Fruit fly (Drosophila melanogaster) whole organism, embryonic: Measurements from ENCODE around the gene CG7766.
A peak's percentile ranks its signal among the peaks of the same experiment; 100 is the strongest.

ENCODE experiments used
- Adf1 ChIP-seq: fragments of 200-800 bp; sonication (Bioruptor generic); IDR thresholded peaks from 2 replicates; pipeline ENCODE4 v1.3.6; 2022; ENCODE audit warnings: missing biosample characterization, missing genetic modification characterization
- Antp ChIP-seq: fragments of 200-800 bp; sonication (Bioruptor generic); optimal IDR thresholded peaks from 3 replicates; lab custom pipeline; 2016; ENCODE audit warnings: missing biosample characterization, missing genetic modification characterization
- Bdp1 ChIP-seq: fragments of 200-800 bp; sonication (Bioruptor generic); optimal IDR thresholded peaks from 3 replicates; lab custom pipeline; 2016; ENCODE audit warnings: missing biosample characterization, missing genetic modification characterization
- CG1024 ChIP-seq: fragments of 200-800 bp; sonication (Bioruptor generic); IDR thresholded peaks from 2 replicates; pipeline ENCODE4 v1.3.6; 2022; ENCODE audit warnings: missing biosample characterization, missing genetic modification characterization
- CG10321 ChIP-seq: fragments of 200-800 bp; sonication (Bioruptor generic); IDR thresholded peaks from 2 replicates; pipeline ENCODE4 v1.3.6; 2022; ENCODE audit warnings: missing biosample characterization, missing genetic modification characterization
- CG11696 ChIP-seq: fragments of 200-800 bp; sonication (Bioruptor generic); IDR thresholded peaks from 2 replicates; pipeline ENCODE4 v1.3.6; 2022; ENCODE audit warnings: missing biosample characterization, missing genetic modification characterization
- CG12104 ChIP-seq: fragments of 200-800 bp; sonication (Bioruptor generic); optimal IDR thresholded peaks from 3 replicates; lab custom pipeline; 2016; ENCODE audit warnings: missing biosample characterization, missing genetic modification characterization
- CG13424 ChIP-seq: fragments of 200-800 bp; sonication (Bioruptor generic); optimal IDR thresholded peaks from 2 replicates; lab custom pipeline; 2019; ENCODE audit warnings: missing biosample characterization, mild to moderate bottlenecking, missing genetic modification characterization, moderate library complexity
- CG15601 ChIP-seq: fragments of 200-800 bp; sonication (Bioruptor generic); optimal IDR thresholded peaks from 3 replicates; lab custom pipeline; 2019; ENCODE audit warnings: missing biosample characterization, mild to moderate bottlenecking, missing genetic modification characterization, moderate library complexity
- CG2678 ChIP-seq: fragments of 200-800 bp; sonication (Bioruptor generic); optimal IDR thresholded peaks from 3 replicates; lab custom pipeline; 2019; ENCODE audit warnings: missing biosample characterization, mild to moderate bottlenecking, missing genetic modification characterization, moderate library complexity
- CG2875 ChIP-seq: fragments of 200-800 bp; sonication (Bioruptor generic); optimal IDR thresholded peaks from 2 replicates; lab custom pipeline; 2017; ENCODE audit warnings: missing biosample characterization, mild to moderate bottlenecking, missing genetic modification characterization, missing genetic modification reagents
- CG31388 ChIP-seq: fragments of 200-800 bp; sonication (Bioruptor generic); optimal IDR thresholded peaks from 2 replicates; lab custom pipeline; 2016; ENCODE audit warnings: missing biosample characterization, missing genetic modification characterization
- CG5953 ChIP-seq: fragments of 200-800 bp; sonication (Bioruptor generic); IDR thresholded peaks from 2 replicates; pipeline ENCODE4 v1.3.6; 2022; ENCODE audit warnings: missing biosample characterization, missing genetic modification characterization
- CG6689 ChIP-seq: fragments of 200-800 bp; sonication (Bioruptor generic); IDR thresholded peaks from 2 replicates; pipeline ENCODE4 v1.3.6; 2022; ENCODE audit warnings: missing biosample characterization, missing genetic modification characterization
- CG6791 ChIP-seq: fragments of 200-800 bp; sonication (Bioruptor generic); IDR thresholded peaks from 3 replicates; pipeline ENCODE4 v1.3.6; 2022; ENCODE audit warnings: missing biosample characterization, missing genetic modification characterization; ENCODE audit not compliant: partially characterized antibody
- CG8089 ChIP-seq: fragments of 200-800 bp; sonication (Bioruptor generic); optimal IDR thresholded peaks from 3 replicates; lab custom pipeline; 2016; ENCODE audit warnings: missing biosample characterization, missing genetic modification characterization
- CG8924 ChIP-seq: fragments of 200-800 bp; optimal IDR thresholded peaks from 3 replicates; lab custom pipeline; 2019; ENCODE audit warnings: missing biosample characterization, mild to moderate bottlenecking, missing genetic modification characterization, moderate library complexity
- E2f2 ChIP-seq: fragments of 200-800 bp; sonication (Bioruptor generic); IDR thresholded peaks from 2 replicates; pipeline ENCODE4 v1.3.6; 2022; ENCODE audit warnings: missing biosample characterization, missing genetic modification characterization
- Elba2 ChIP-seq: fragments of 200-800 bp; sonication (Bioruptor generic); optimal IDR thresholded peaks from 3 replicates; lab custom pipeline; 2016; ENCODE audit warnings: missing biosample characterization, missing genetic modification characterization
- Fer3 ChIP-seq: fragments of 200-800 bp; sonication (Bioruptor generic); optimal IDR thresholded peaks from 2 replicates; lab custom pipeline; 2018; ENCODE audit warnings: missing biosample characterization, mild to moderate bottlenecking, missing genetic modification characterization, moderate library complexity
- HmgZ ChIP-seq: fragments of 200-800 bp; sonication (Bioruptor generic); optimal IDR thresholded peaks from 2 replicates; lab custom pipeline; 2018; ENCODE audit warnings: missing biosample characterization, mild to moderate bottlenecking, missing genetic modification characterization
- Lim3 ChIP-seq: fragments of 200-800 bp; sonication (Bioruptor generic); IDR thresholded peaks from 2 replicates; pipeline ENCODE4 v1.3.6; 2022; ENCODE audit warnings: missing biosample characterization, missing genetic modification characterization
- Med ChIP-seq: fragments of 200-800 bp; sonication (Bioruptor generic); peaks from one replicate; lab custom pipeline; 2016; ENCODE audit warnings: missing biosample characterization, missing genetic modification characterization, mild to moderate bottlenecking, inconsistent platforms, moderate library complexity
- NC2β ChIP-seq: fragments of 200-800 bp; sonication (Bioruptor generic); optimal IDR thresholded peaks from 2 replicates; lab custom pipeline; 2016; ENCODE audit warnings: missing biosample characterization, missing genetic modification characterization
- Optix ChIP-seq: fragments of 200-800 bp; sonication (Bioruptor generic); IDR thresholded peaks from 3 replicates; pipeline ENCODE4 v1.3.6; 2022; ENCODE audit warnings: missing biosample characterization, missing genetic modification characterization
- Six4 ChIP-seq: fragments of 200-800 bp; sonication (Bioruptor generic); optimal IDR thresholded peaks from 2 replicates; lab custom pipeline; 2016; ENCODE audit warnings: missing biosample characterization, missing genetic modification characterization
- Sox102F ChIP-seq: fragments of 200-800 bp; sonication (Bioruptor generic); optimal IDR thresholded peaks from 2 replicates; lab custom pipeline; 2018; ENCODE audit warnings: missing biosample characterization, mild to moderate bottlenecking, missing genetic modification characterization, moderate library complexity
- Taf1 ChIP-seq: fragments of 200-800 bp; sonication (Bioruptor generic); IDR thresholded peaks from 2 replicates; pipeline ENCODE4 v1.3.6; 2022; ENCODE audit warnings: missing biosample characterization, missing genetic modification characterization
- Xbp1 ChIP-seq: fragments of 200-800 bp; sonication (Bioruptor generic); optimal IDR thresholded peaks from 3 replicates; lab custom pipeline; 2016; ENCODE audit warnings: missing biosample characterization, mild to moderate bottlenecking, missing genetic modification characterization
- ap ChIP-seq: fragments of 200-800 bp; sonication (Bioruptor generic); IDR thresholded peaks from 2 replicates; pipeline ENCODE4 v1.3.6; 2022; ENCODE audit warnings: missing biosample characterization, missing genetic modification characterization
- chif ChIP-seq, 2 experiments: fragments of 200-800 bp; sonication (Bioruptor generic); optimal IDR thresholded peaks; 3 replicates each; lab custom pipeline; 2016; ENCODE audit warnings: missing biosample characterization in 2 of 2, missing genetic modification characterization in 2 of 2
- fd102C ChIP-seq: fragments of 200-800 bp; sonication (Bioruptor generic); optimal IDR thresholded peaks from 2 replicates; lab custom pipeline; 2018; ENCODE audit warnings: missing biosample characterization, mild to moderate bottlenecking, missing genetic modification characterization, moderate library complexity
- fd3F ChIP-seq: fragments of 200-800 bp; sonication (Bioruptor generic); optimal IDR thresholded peaks from 2 replicates; lab custom pipeline; 2018; ENCODE audit warnings: missing biosample characterization, mild to moderate bottlenecking, missing genetic modification characterization, moderate library complexity
- fd96Cb ChIP-seq: fragments of 200-800 bp; sonication (Bioruptor generic); optimal IDR thresholded peaks from 2 replicates; lab custom pipeline; 2018; ENCODE audit warnings: missing biosample characterization, mild to moderate bottlenecking, missing genetic modification characterization, moderate library complexity
- gcm ChIP-seq: fragments of 200-800 bp; sonication (Bioruptor generic); optimal IDR thresholded peaks from 2 replicates; lab custom pipeline; 2019; ENCODE audit warnings: missing biosample characterization, mild to moderate bottlenecking, missing genetic modification characterization, moderate library complexity
- ind ChIP-seq: fragments of 200-800 bp; sonication (Bioruptor generic); optimal IDR thresholded peaks from 3 replicates; lab custom pipeline; 2016; ENCODE audit warnings: missing biosample characterization, missing genetic modification characterization
- jing ChIP-seq: fragments of 200-800 bp; sonication (Bioruptor generic); optimal IDR thresholded peaks from 2 replicates; lab custom pipeline; 2018; ENCODE audit warnings: missing biosample characterization, mild to moderate bottlenecking, missing genetic modification characterization
- kni ChIP-seq: fragments of 200-800 bp; sonication (Bioruptor generic); optimal IDR thresholded peaks from 3 replicates; lab custom pipeline; 2017; ENCODE audit warnings: mild to moderate bottlenecking, missing biosample characterization, missing genetic modification reagents, missing genetic modification characterization
- lov ChIP-seq, 2 experiments: fragments of 200-800 bp in 1 of 2; fragments of >200 bp in 1 of 2; sonication (Bioruptor generic) in 1 of 2; IDR thresholded peaks in 1 of 2; optimal IDR thresholded peaks in 1 of 2; 2 replicates in 1 of 2; 3 replicates in 1 of 2; pipeline versions ENCODE4 v1.3.6 to Lab custom; 2017 to 2022; ENCODE audit warnings: missing biosample characterization in 1 of 2, missing genetic modification characterization in 1 of 2
- mirr ChIP-seq: fragments of 200-800 bp; sonication (Bioruptor generic); optimal IDR thresholded peaks from 3 replicates; lab custom pipeline; 2018; ENCODE audit warnings: missing biosample characterization, mild to moderate bottlenecking, missing genetic modification characterization
- nau ChIP-seq: fragments of 200-800 bp; sonication (Bioruptor generic); optimal IDR thresholded peaks from 3 replicates; lab custom pipeline; 2017; ENCODE audit warnings: missing biosample characterization, mild to moderate bottlenecking, missing genetic modification characterization, missing genetic modification reagents
- nom ChIP-seq: fragments of 200-800 bp; sonication (Bioruptor generic); optimal IDR thresholded peaks from 2 replicates; lab custom pipeline; 2017; ENCODE audit warnings: missing biosample characterization, missing genetic modification characterization, mild to moderate bottlenecking, moderate library complexity, missing genetic modification reagents
- p53 ChIP-seq: fragments of 200-800 bp; sonication (Bioruptor generic); optimal IDR thresholded peaks from 2 replicates; lab custom pipeline; 2016; ENCODE audit warnings: missing biosample characterization, missing genetic modification characterization
- scrt ChIP-seq: fragments of 200-800 bp; sonication (Bioruptor generic); optimal IDR thresholded peaks from 2 replicates; lab custom pipeline; 2018; ENCODE audit warnings: missing biosample characterization, mild to moderate bottlenecking, missing genetic modification characterization, moderate library complexity
- sd ChIP-seq: fragments of 200-800 bp; sonication (Bioruptor generic); optimal IDR thresholded peaks from 3 replicates; lab custom pipeline; 2018; ENCODE audit warnings: missing biosample characterization, mild to moderate bottlenecking, missing genetic modification characterization, moderate library complexity
- sens-2 ChIP-seq: fragments of 200-800 bp; sonication (Bioruptor generic); IDR thresholded peaks from 2 replicates; pipeline ENCODE4 v1.3.6; 2022; ENCODE audit warnings: missing biosample characterization, missing genetic modification characterization
- sqz ChIP-seq: fragments of 200-800 bp; sonication (Bioruptor generic); optimal IDR thresholded peaks from 3 replicates; lab custom pipeline; 2018; ENCODE audit warnings: missing biosample characterization, mild to moderate bottlenecking, missing genetic modification characterization
- tap ChIP-seq: fragments of 200-800 bp; optimal IDR thresholded peaks from 3 replicates; lab custom pipeline; 2019; ENCODE audit warnings: missing biosample characterization, mild to moderate bottlenecking, missing genetic modification characterization, moderate library complexity
- twi ChIP-seq: fragments of 200-800 bp; optimal IDR thresholded peaks from 2 replicates; lab custom pipeline; 2019; ENCODE audit warnings: missing biosample characterization, mild to moderate bottlenecking, missing genetic modification characterization, moderate library complexity
- unpg ChIP-seq: fragments of 200-800 bp; sonication (Bioruptor generic); optimal IDR thresholded peaks from 3 replicates; lab custom pipeline; 2018; ENCODE audit warnings: missing biosample characterization, mild to moderate bottlenecking, missing genetic modification characterization, moderate library complexity
- z ChIP-seq: fragments of 200-800 bp; sonication (Bioruptor generic); IDR thresholded peaks from 3 replicates; pipeline ENCODE4 v1.3.6; 2022; ENCODE audit warnings: missing biosample characterization, missing genetic modification characterization

CG7766 gene

dm6 chrX:9046986-9047385 lies 56.6 kb downstream of the CG7766 start (continued):
- TF ChIP-seq Optix (GFP tag; lab: Robert Waterston, UW): peak; percentile 44; the same call in 1 of the 3 replicates
- no peak for TF ChIP-seq Adf1 (GFP tag; lab: Robert Waterston, UW)
- TF ChIP-seq z: no peak
- TF ChIP-seq CG12104 (GFP tag; lab: Kevin White, UChicago): no peak
- no peak for TF ChIP-seq CG15601 (tag; lab: Kevin White, UChicago)
- TF ChIP-seq Antp (GFP tag; lab: Kevin White, UChicago): peak; percentile 31
- TF ChIP-seq Lim3 (GFP tag; lab: Robert Waterston, UW): no peak
- TF ChIP-seq CG6689 (GFP tag; lab: Robert Waterston, UW): peak; percentile 36; the same call in 1 of the 2 replicates
- TF ChIP-seq nom (GFP tag; lab: Kevin White, UChicago): no peak
- 0 out of 2 replicates have a peak, but pooled peaks have one; percentile 22 for TF ChIP-seq CG11696
- TF ChIP-seq Xbp1 (GFP tag; lab: Kevin White, UChicago): peak; percentile 28
- TF ChIP-seq CG8089: no peak
- TF ChIP-seq Sox102F (GFP tag; lab: Kevin White, UChicago): peak; percentile 40
- peak; percentile 51; the same call in 1 of the 2 replicates for TF ChIP-seq sens-2
- TF ChIP-seq ind (GFP tag; lab: Kevin White, UChicago): peak; percentile 25
- no peak for TF ChIP-seq nau (GFP tag; lab: Kevin White, UChicago)
- TF ChIP-seq E2f2 (GFP tag; lab: Robert Waterston, UW): no peak
- TF ChIP-seq scrt (GFP tag; lab: Kevin White, UChicago): no peak
- peak; percentile 17 for TF ChIP-seq CG2678 (tag; lab: Kevin White, UChicago)
- peak; percentile 57; the same call in 1 of the 2 replicates for TF ChIP-seq ap (GFP tag; lab: Robert Waterston, UW)
- TF ChIP-seq Elba2 (GFP tag; lab: Kevin White, UChicago): no peak
- TF ChIP-seq CG6791 (GFP tag; lab: Robert Waterston, UW): no peak
- TF ChIP-seq Med (GFP tag; lab: Kevin White, UChicago): peak; percentile 77
- no peak for TF ChIP-seq CG2875 (GFP tag; lab: Kevin White, UChicago)
- TF ChIP-seq fd102C (GFP tag; lab: Kevin White, UChicago): no peak
- TF ChIP-seq Taf1 (GFP tag; lab: Robert Waterston, UW): no peak
- TF ChIP-seq Six4 (GFP tag; lab: Kevin White, UChicago): no peak
- no peak for TF ChIP-seq sd (tag; lab: Kevin White, UChicago)
- TF ChIP-seq CG8924 (tag; lab: Kevin White, UChicago): no peak
- TF ChIP-seq fd96Cb (tag; lab: Kevin White, UChicago): peak; percentile 10
- TF ChIP-seq NC2β: no peak
- no peak for TF ChIP-seq CG10321 (GFP tag; lab: Robert Waterston, UW)
- TF ChIP-seq CG1024: no peak
- no peak for TF ChIP-seq twi (tag; lab: Kevin White, UChicago)
- TF ChIP-seq CG13424 (tag; lab: Kevin White, UChicago): no peak
- no peak for TF ChIP-seq HmgZ (tag; lab: Kevin White, UChicago)
- TF ChIP-seq mirr (GFP tag; lab: Kevin White, UChicago): no peak
- TF ChIP-seq jing (GFP tag; lab: Kevin White, UChicago): no peak
- TF ChIP-seq CG5953 (GFP tag; lab: Robert Waterston, UW): no peak
- TF ChIP-seq chif (GFP tag; optimal IDR thresholded peaks at IDR 0.05; lab: Kevin White, UChicago): peak in 1 of 2 experiments; percentile 3
- no peak for TF ChIP-seq CG31388 (GFP tag; lab: Kevin White, UChicago)
- TF ChIP-seq Fer3 (tag; lab: Kevin White, UChicago): no peak
- no peak for TF ChIP-seq kni (GFP tag; lab: Kevin White, UChicago)
- TF ChIP-seq fd3F (GFP tag; lab: Kevin White, UChicago): no peak
- no peak for TF ChIP-seq sqz (GFP tag; lab: Kevin White, UChicago)
- TF ChIP-seq unpg (GFP tag; lab: Kevin White, UChicago): peak; percentile 47
- TF ChIP-seq tap (tag; lab: Kevin White, UChicago): no peak
- TF ChIP-seq Bdp1 (GFP tag; lab: Kevin White, UChicago): no peak
- no peak for TF ChIP-seq lov (optimal IDR thresholded peaks at IDR 0.05; lab: Kevin White, UChicago)
- no peak for TF ChIP-seq lov (GFP tag; IDR thresholded peaks at IDR 0.05; lab: Robert Waterston, UW)
- no peak for TF ChIP-seq p53 (GFP tag; lab: Kevin White, UChicago)
- TF ChIP-seq gcm (GFP tag; lab: Kevin White, UChicago): no peak
